Worm (Caenorhabditis elegans): ENCODE data around the gene ent-1.

ce11 chrIV:11695634-11696033, 40.4 kb upstream of the ent-1 start:
- TF ChIP-seq elt-2 (tag; optimal IDR thresholded peaks at IDR 0.05) (no peak), egl-27 (tag; optimal IDR thresholded peaks at IDR 0.05) (no peak), fos-1 (tag; optimal IDR thresholded peaks at IDR 0.05) (no peak), elt-3 (tag; optimal IDR thresholded peaks at IDR 0.05) (no peak), ama-1 (optimal IDR thresholded peaks at IDR 0.05) (no peak), skn-1 (tag; optimal IDR thresholded peaks at IDR 0.05) (no peak), nhr-25 (tag; optimal IDR thresholded peaks at IDR 0.05) (no peak), pqm-1 (tag; optimal IDR thresholded peaks at IDR 0.05) (no peak), lin-15B (tag; optimal IDR thresholded peaks at IDR 0.05) (no peak), nhr-23 (tag; optimal IDR thresholded peaks at IDR 0.05) (peak; percentile 6), nhr-11 (tag; optimal IDR thresholded peaks at IDR 0.05) (no peak), R02D3.7 (tag; optimal IDR thresholded peaks at IDR 0.05) (no peak), ceh-28 (tag; optimal IDR thresholded peaks at IDR 0.05) (no peak)
